Fruit fly (Drosophila melanogaster): ENCODE measurements around the gene CG42780.

CG42780 gene

DNA sequence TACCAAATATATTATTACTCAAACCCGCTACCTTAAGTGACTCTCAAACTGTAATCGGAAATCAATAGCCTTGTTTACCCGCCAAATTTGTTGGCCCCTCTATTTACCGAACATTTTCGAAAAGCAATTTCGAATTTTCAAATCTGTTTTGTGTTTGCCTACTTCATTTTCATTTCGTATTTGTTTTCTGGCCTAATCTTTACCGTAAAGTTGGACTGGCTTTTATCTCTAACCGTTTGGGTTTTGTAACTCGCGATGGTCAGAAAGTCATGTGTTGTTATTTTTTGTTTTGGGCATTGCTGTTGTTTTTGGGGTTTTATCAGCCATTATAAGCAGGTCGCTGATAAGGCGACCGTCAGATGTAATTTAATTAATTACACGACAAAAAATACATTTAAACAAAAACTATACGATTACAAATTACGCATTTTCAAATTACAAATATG, 1.3 kb upstream of the CG42780 start (continued):
- TF ChIP-seq CG12071 (GFP tag; optimal IDR thresholded peaks at IDR 0.05) (peak; percentile 71), CG17361 (GFP tag; IDR thresholded peaks at IDR 0.05) (no peak), vvl (GFP tag; IDR thresholded peaks at IDR 0.05) (0 out of 2 replicates have a peak, but pooled peaks have one; percentile 19), CG16863 (GFP tag; optimal IDR thresholded peaks at IDR 0.05) (no peak), cas (GFP tag; IDR thresholded peaks at IDR 0.05) (no peak), CG17612 (GFP tag; IDR thresholded peaks at IDR 0.05) (no peak), E2f2 (GFP tag; IDR thresholded peaks at IDR 0.05) (no peak; the same call in 1 of the 2 replicates), fu2 (GFP tag; optimal IDR thresholded peaks at IDR 0.05) (no peak), Ets65A (GFP tag) (no peak), CG15011 (GFP tag; optimal IDR thresholded peaks at IDR 0.05) (peak; percentile 5), CG1024 (GFP tag; IDR thresholded peaks at IDR 0.05) (peak; percentile 62; the same call in 1 of the 2 replicates), YL-1 (GFP tag; optimal IDR thresholded peaks at IDR 0.05) (no peak), hbn (GFP tag; IDR thresholded peaks at IDR 0.05; ENCODE audit: partially characterized antibody) (no peak), Vsx1 (GFP tag; optimal IDR thresholded peaks at IDR 0.05) (no peak), maf-S (GFP tag; optimal IDR thresholded peaks at IDR 0.05) (peak; percentile 31), Dp (GFP tag; optimal IDR thresholded peaks at IDR 0.05) (no peak), H2.0 (GFP tag; IDR thresholded peaks at IDR 0.05) (0 out of 2 replicates have a peak, but pooled peaks have one; percentile 8), onecut (GFP tag; IDR thresholded peaks at IDR 0.05) (peak; percentile 87), pzg (GFP tag; optimal IDR thresholded peaks at IDR 0.05) (no peak), Sry-β (GFP tag; optimal IDR thresholded peaks at IDR 0.05) (no peak), CG32767 (GFP tag; IDR thresholded peaks at IDR 0.05) (no peak), NfI (GFP tag; optimal IDR thresholded peaks at IDR 0.05) (no peak), NC2β (GFP tag; optimal IDR thresholded peaks at IDR 0.05) (peak; percentile 29), pho (GFP tag; optimal IDR thresholded peaks at IDR 0.05) (no peak), CG1647 (GFP tag; optimal IDR thresholded peaks at IDR 0.05) (no peak), klu (GFP tag; IDR thresholded peaks at IDR 0.05) (no peak), CG7928 (GFP tag; optimal IDR thresholded peaks at IDR 0.05) (no peak), CG16779 (GFP tag; IDR thresholded peaks at IDR 0.05) (no peak), Fer1 (GFP tag; optimal IDR thresholded peaks at IDR 0.05) (peak; percentile 21), CG11560 (tag; IDR thresholded peaks at IDR 0.05) (no peak), CG10979 (tag; optimal IDR thresholded peaks at IDR 0.05) (no peak), CG9437 (GFP tag; optimal IDR thresholded peaks at IDR 0.05) (no peak), Taf1 (GFP tag; IDR thresholded peaks at IDR 0.05) (no peak), Ravus (GFP tag; IDR thresholded peaks at IDR 0.05) (no peak), CG30020 (tag; optimal IDR thresholded peaks at IDR 0.05) (no peak), pros (GFP tag; optimal IDR thresholded peaks at IDR 0.05) (no peak), NC2α (GFP tag; optimal IDR thresholded peaks at IDR 0.05) (peak; percentile 18), HLH3B (GFP tag; IDR thresholded peaks at IDR 0.05) (peak; percentile 59; the same call in 1 of the 2 replicates), CG6854 (GFP tag; optimal IDR thresholded peaks at IDR 0.05) (peak; percentile 8), NK7.1 (GFP tag; optimal IDR thresholded peaks at IDR 0.05) (no peak), gce (GFP tag; IDR thresholded peaks at IDR 0.05) (peak; percentile 64; the same call in 2 of the 3 replicates), CG6813 (GFP tag; optimal IDR thresholded peaks at IDR 0.05) (peak; percentile 58), ranshi (GFP tag; IDR thresholded peaks at IDR 0.05) (no peak), Meics (GFP tag; optimal IDR thresholded peaks at IDR 0.05) (no peak), Oaz (GFP tag; IDR thresholded peaks at IDR 0.05) (no peak), pfk (GFP tag; optimal IDR thresholded peaks at IDR 0.05) (peak; percentile 16), Dek (tag; optimal IDR thresholded peaks at IDR 0.05) (no peak), mirr (GFP tag; optimal IDR thresholded peaks at IDR 0.05) (peak; percentile 32), Kr (GFP tag; optimal IDR thresholded peaks at IDR 0.05) (no peak), CG6654 (GFP tag; optimal IDR thresholded peaks at IDR 0.05) (peak; percentile 93), hth (optimal IDR thresholded peaks at IDR 0.05) (no peak), scrt (GFP tag; optimal IDR thresholded peaks at IDR 0.05) (no peak)
